Fruit fly (Drosophila melanogaster): ENCODE measurements around the gene Pgant5.

DNA sequence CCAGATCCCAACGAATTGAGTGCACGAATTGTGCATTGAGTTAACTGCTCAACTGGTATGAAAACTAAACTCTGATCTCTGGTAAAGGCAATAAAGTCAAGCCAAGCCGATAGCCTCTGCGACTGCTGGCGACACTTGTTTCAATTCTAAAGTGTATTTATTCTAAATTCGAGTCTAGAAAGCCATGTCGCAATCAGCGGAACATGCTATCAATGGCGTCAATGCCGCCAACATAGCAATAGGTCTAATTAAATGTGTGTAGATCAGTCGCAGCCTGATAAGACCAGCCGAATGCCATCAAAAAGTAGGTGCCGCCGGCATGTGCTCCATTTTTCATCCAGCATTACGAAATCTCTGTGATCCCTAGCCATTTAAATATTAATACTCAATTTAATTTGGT is 67.8 kb downstream of the Pgant5 start:
- TF ChIP-seq vfl (GFP tag; optimal IDR thresholded peaks at IDR 0.05) (no peak), lola (GFP tag; optimal IDR thresholded peaks at IDR 0.05) (no peak), CG7745 (tag; optimal IDR thresholded peaks at IDR 0.05) (no peak), pnt (GFP tag; optimal IDR thresholded peaks at IDR 0.05) (no peak), CG1647 (GFP tag; optimal IDR thresholded peaks at IDR 0.05) (no peak), CG6683 (GFP tag; optimal IDR thresholded peaks at IDR 0.05) (no peak), D19A (tag; optimal IDR thresholded peaks at IDR 0.05) (no peak), ATbp (GFP tag; optimal IDR thresholded peaks at IDR 0.05) (no peak), jigr1 (GFP tag; IDR thresholded peaks at IDR 0.05) (no peak), CG30431 (GFP tag; optimal IDR thresholded peaks at IDR 0.05) (no peak), CG12219 (GFP tag; optimal IDR thresholded peaks at IDR 0.05) (no peak)
